Fruit fly (Drosophila melanogaster) S2 (cell line): ENCODE data around the gene CG6696.

Source experiments
- CG8478 ChIP-seq: fragments of >200 bp; optimal IDR thresholded peaks from 2 replicates; lab custom pipeline; 2018
- CTCF ChIP-seq, 2 experiments: fragments of >200 bp; optimal IDR thresholded peaks; 2 replicates each; lab custom pipeline; 2018

dm6 chrX:18669811-18670477 lies 8.0 kb upstream of the CG6696 start:
- no peak for TF ChIP-seq CG8478
- no peak for TF ChIP-seq CTCF (optimal IDR thresholded peaks at IDR 0.05; lab: Kevin White, UChicago)
